Fruit fly (Drosophila melanogaster) whole organism, wandering third instar larva: ENCODE measurements around the gene eIF4E5.

Experiments used
- Abd-B ChIP-seq: fragments of >200 bp; optimal IDR thresholded peaks from 2 replicates; lab custom pipeline; 2017; ENCODE audit warnings: missing biosample characterization, missing genetic modification characterization
- CG32264 ChIP-seq: fragments of 200-800 bp; sonication (Bioruptor generic); optimal IDR thresholded peaks from 2 replicates; lab custom pipeline; 2016; ENCODE audit warnings: missing biosample characterization, missing genetic modification characterization
- CG9705 ChIP-seq: fragments of 200-800 bp; sonication (Bioruptor generic); optimal IDR thresholded peaks from 2 replicates; lab custom pipeline; 2018; ENCODE audit warnings: missing biosample characterization, mild to moderate bottlenecking, missing genetic modification characterization
- CrebA ChIP-seq: fragments of 200-800 bp; sonication (Bioruptor generic); optimal IDR thresholded peaks from 2 replicates; lab custom pipeline; 2016; ENCODE audit warnings: missing biosample characterization, mild to moderate bottlenecking, missing genetic modification characterization, borderline replicate concordance
- Dfd ChIP-seq: fragments of >200 bp; optimal IDR thresholded peaks from 2 replicates; lab custom pipeline; 2017; ENCODE audit warnings: missing biosample characterization, missing genetic modification characterization
- Dif ChIP-seq: fragments of 200-275, 200-300 bp; sonication (Bioruptor generic); optimal IDR thresholded peaks from 2 replicates; lab custom pipeline; 2018; ENCODE audit warnings: missing biosample characterization, missing genetic modification characterization; ENCODE audit not compliant: partially characterized antibody
- GATAd ChIP-seq: sonication (Bioruptor generic); optimal IDR thresholded peaks from 2 replicates; lab custom pipeline; 2016; ENCODE audit warnings: missing biosample characterization, missing genetic modification characterization
- HLH106 ChIP-seq: fragments of 200-800 bp; optimal IDR thresholded peaks from 3 replicates; lab custom pipeline; 2019; ENCODE audit warnings: missing biosample characterization, mild to moderate bottlenecking, missing genetic modification characterization, moderate library complexity
- Hnf4 ChIP-seq: fragments of 200-800 bp; sonication (Bioruptor generic); optimal IDR thresholded peaks from 2 replicates; lab custom pipeline; 2016; ENCODE audit warnings: missing biosample characterization, mild to moderate bottlenecking, missing genetic modification characterization
- Hr78 ChIP-seq: fragments of >200 bp; optimal IDR thresholded peaks from 2 replicates; lab custom pipeline; 2017; ENCODE audit warnings: missing biosample characterization, missing genetic modification characterization
- Hr83 ChIP-seq: fragments of 200-300 bp; sonication (Bioruptor generic); optimal IDR thresholded peaks from 2 replicates; lab custom pipeline; 2016; ENCODE audit warnings: missing biosample characterization, mild to moderate bottlenecking, missing genetic modification characterization, moderate library complexity; ENCODE audit not compliant: poor library complexity, severe bottlenecking
- Jra ChIP-seq: sonication (Bioruptor generic); optimal IDR thresholded peaks from 2 replicates; lab custom pipeline; 2016; ENCODE audit warnings: missing biosample characterization, missing genetic modification characterization
- Mio ChIP-seq: sonication (Bioruptor generic); optimal IDR thresholded peaks from 2 replicates; lab custom pipeline; 2016; ENCODE audit warnings: missing biosample characterization, missing genetic modification characterization
- Myc ChIP-seq: fragments of >200 bp; optimal IDR thresholded peaks from 2 replicates; lab custom pipeline; 2017
- N ChIP-seq: fragments of >200 bp; optimal IDR thresholded peaks from 2 replicates; lab custom pipeline; 2018; ENCODE audit warnings: missing biosample characterization, missing external identifiers, missing genetic modification characterization
- OdsH ChIP-seq: fragments of 200-800 bp; sonication (Bioruptor generic); optimal IDR thresholded peaks from 2 replicates; lab custom pipeline; 2016; ENCODE audit warnings: missing biosample characterization, mild to moderate bottlenecking, missing genetic modification characterization
- Rel ChIP-seq, 2 experiments: fragments of 200-800 bp; sonication (Bioruptor generic) in 1 of 2; optimal IDR thresholded peaks; 2 replicates in 1 of 2; 3 replicates in 1 of 2; lab custom pipeline; 2016 to 2019; ENCODE audit warnings: mild to moderate bottlenecking in 2 of 2, missing biosample characterization in 2 of 2, missing genetic modification characterization in 2 of 2, moderate library complexity in 1 of 2
- Sp1 ChIP-seq: fragments of 200-800 bp; sonication (Bioruptor generic); optimal IDR thresholded peaks from 3 replicates; lab custom pipeline; 2019; ENCODE audit warnings: missing biosample characterization, mild to moderate bottlenecking, missing genetic modification characterization, moderate library complexity
- Vsx2 ChIP-seq: fragments of 200-300, 225-300 bp; sonication (Bioruptor generic); optimal IDR thresholded peaks from 2 replicates; lab custom pipeline; 2018; ENCODE audit warnings: missing biosample characterization, missing genetic modification characterization; ENCODE audit not compliant: partially characterized antibody
- br ChIP-seq: fragments of 200-800 bp; sonication (Bioruptor generic); optimal IDR thresholded peaks from 2 replicates; lab custom pipeline; 2016; ENCODE audit warnings: missing biosample characterization, missing genetic modification characterization
- brk ChIP-seq: fragments of 200-800 bp; sonication (Bioruptor generic); optimal IDR thresholded peaks from 2 replicates; lab custom pipeline; 2016; ENCODE audit warnings: missing biosample characterization, mild to moderate bottlenecking, missing genetic modification characterization
- dl ChIP-seq, 2 experiments: fragments of 175-275, 200-275 bp in 1 of 2; fragments of 200-275 bp in 1 of 2; sonication (Bioruptor generic); optimal IDR thresholded peaks; lab custom pipeline; 2018; ENCODE audit warnings: mild to moderate bottlenecking in 2 of 2, missing biosample characterization in 2 of 2, missing genetic modification characterization in 2 of 2, moderate library complexity in 2 of 2; ENCODE audit not compliant: partially characterized antibody in 2 of 2, insufficient read depth in 1 of 2
- dmrt93B ChIP-seq: fragments of 200-800 bp; sonication (Bioruptor generic); optimal IDR thresholded peaks from 2 replicates; lab custom pipeline; 2018; ENCODE audit warnings: missing biosample characterization, mild to moderate bottlenecking, missing genetic modification characterization
- dsf ChIP-seq: sonication (Bioruptor generic); optimal IDR thresholded peaks from 2 replicates; lab custom pipeline; 2016; ENCODE audit warnings: missing biosample characterization, missing genetic modification characterization, borderline replicate concordance
- ey ChIP-seq: fragments of 200-800 bp; sonication (Bioruptor generic); optimal IDR thresholded peaks from 2 replicates; lab custom pipeline; 2016; ENCODE audit warnings: missing biosample characterization, missing genetic modification characterization
- foxo ChIP-seq, 2 experiments: fragments of 200-800 bp; sonication (Bioruptor generic); optimal IDR thresholded peaks; 2 replicates in 1 of 2; 3 replicates in 1 of 2; lab custom pipeline; 2016 to 2017; ENCODE audit warnings: missing biosample characterization in 2 of 2, missing genetic modification characterization in 2 of 2
- fru ChIP-seq: fragments of 200-800 bp; sonication (Bioruptor generic); optimal IDR thresholded peaks from 3 replicates; lab custom pipeline; 2016; ENCODE audit warnings: missing biosample characterization, mild to moderate bottlenecking, missing genetic modification characterization
- h ChIP-seq: fragments of 200-800 bp; sonication (Bioruptor generic); optimal IDR thresholded peaks from 3 replicates; lab custom pipeline; 2016; ENCODE audit warnings: missing biosample characterization, mild to moderate bottlenecking, missing genetic modification characterization
- jim ChIP-seq: fragments of 175-275, 200-325 bp; sonication (Bioruptor generic); optimal IDR thresholded peaks from 2 replicates; lab custom pipeline; 2016; ENCODE audit warnings: missing biosample characterization, mild to moderate bottlenecking, missing genetic modification characterization
- lola ChIP-seq: fragments of >200 bp; optimal IDR thresholded peaks from 2 replicates; lab custom pipeline; 2017; ENCODE audit warnings: missing biosample characterization, missing genetic modification characterization
- pan ChIP-seq: fragments of >200 bp; optimal IDR thresholded peaks from 2 replicates; lab custom pipeline; 2017
- psq ChIP-seq: fragments of 200-800 bp; sonication (Bioruptor generic); optimal IDR thresholded peaks from 3 replicates; lab custom pipeline; 2017; ENCODE audit warnings: missing biosample characterization, mild to moderate bottlenecking, missing genetic modification characterization, moderate library complexity
- rgr ChIP-seq: fragments of 200-800 bp; sonication (Bioruptor generic); optimal IDR thresholded peaks from 3 replicates; lab custom pipeline; 2016; ENCODE audit warnings: missing biosample characterization, mild to moderate bottlenecking, missing genetic modification characterization
- sage ChIP-seq: fragments of 200-800 bp; sonication (Bioruptor generic); optimal IDR thresholded peaks from 2 replicates; lab custom pipeline; 2016; ENCODE audit warnings: missing biosample characterization, mild to moderate bottlenecking, missing genetic modification characterization
- sv ChIP-seq: fragments of 200-800 bp; sonication (Bioruptor generic); optimal IDR thresholded peaks from 3 replicates; lab custom pipeline; 2016; ENCODE audit warnings: missing biosample characterization, missing genetic modification characterization
- tai ChIP-seq: sonication (Bioruptor generic); optimal IDR thresholded peaks from 2 replicates; lab custom pipeline; 2016; ENCODE audit warnings: missing biosample characterization, missing genetic modification characterization
- usp ChIP-seq: fragments of >200 bp; optimal IDR thresholded peaks from 2 replicates; lab custom pipeline; 2017; ENCODE audit warnings: missing biosample characterization, missing genetic modification characterization
- woc ChIP-seq: sonication (Bioruptor generic); optimal IDR thresholded peaks from 2 replicates; lab custom pipeline; 2016; ENCODE audit warnings: missing biosample characterization, mild to moderate bottlenecking, missing genetic modification characterization

Gene eIF4E5

DNA sequence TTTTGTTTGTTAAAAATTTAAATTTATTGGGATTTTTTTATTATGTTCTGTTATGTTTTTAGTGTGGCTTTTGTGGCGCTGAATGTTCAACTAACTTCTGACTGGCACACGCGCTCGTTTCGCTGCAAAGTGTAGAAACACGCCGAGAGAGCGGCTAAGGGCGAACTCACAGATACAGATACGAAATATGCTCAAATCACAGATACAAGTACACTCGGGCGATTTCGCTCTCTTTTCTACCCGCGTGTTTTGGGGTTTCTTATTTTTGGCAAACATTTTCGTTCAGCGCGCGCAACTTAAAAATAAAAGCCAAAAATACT, 39.3 kb upstream of the eIF4E5 start:
- TF ChIP-seq rgr (GFP tag; lab: Kevin White, UChicago) (no peak), Rel (GFP tag; optimal IDR thresholded peaks at IDR 0.05; lab: Kevin White, UChicago) (no peak), Rel (tag; optimal IDR thresholded peaks at IDR 0.05; lab: Kevin White, UChicago) (peak; percentile 1), Dif (GFP tag; lab: Kevin White, UChicago) (peak; percentile 47), dl (GFP tag; optimal IDR thresholded peaks at IDR 0.05; lab: Kevin White, UChicago; ENCODE audit: insufficient read depth in 1 of 2, partially characterized antibody in 2 of 2) (peak; percentile 8 to 34)
- TF ChIP-seq, all 38 proteins: peak for 3

DNA sequence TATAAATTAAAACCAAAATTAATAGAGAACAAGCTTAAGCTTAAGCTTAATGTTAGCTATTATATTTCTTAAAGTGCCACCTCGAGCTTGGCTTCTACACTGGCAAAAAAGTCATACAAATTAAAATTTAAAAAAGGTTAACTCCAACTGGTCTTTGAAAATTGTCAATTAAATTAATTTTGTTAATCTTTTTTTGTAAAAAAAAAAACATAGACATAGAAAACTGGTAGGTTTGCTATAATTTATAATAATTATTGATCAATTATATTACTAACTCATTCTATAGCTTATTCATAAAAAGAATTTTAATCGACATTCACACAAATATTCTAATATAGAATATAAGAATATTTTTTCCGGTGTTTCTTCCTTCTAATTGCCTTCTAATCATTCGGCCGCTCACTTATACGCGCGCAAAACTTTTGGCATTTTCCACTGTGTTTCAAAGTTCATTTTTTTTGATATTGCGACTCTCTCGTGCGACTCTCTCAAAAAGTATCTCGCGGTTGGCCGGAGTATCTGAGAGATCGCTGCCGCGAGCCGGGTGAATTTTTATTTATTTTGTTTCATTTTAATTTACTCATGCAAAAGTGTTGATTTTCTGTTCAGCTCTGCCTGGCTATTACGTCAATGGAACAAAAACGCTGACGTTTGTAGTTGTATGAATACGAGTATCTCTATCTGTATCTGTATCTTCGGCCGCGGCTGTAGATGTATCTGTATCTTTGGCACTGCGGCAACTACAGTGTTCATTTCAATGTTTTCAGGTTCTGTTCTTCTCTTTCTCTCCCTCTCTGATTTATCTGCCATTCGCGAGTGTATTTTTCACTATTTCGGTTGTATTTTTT, 38.7 kb upstream of the eIF4E5 start:
- peak; percentile 43 to 56 for TF ChIP-seq dl (GFP tag; optimal IDR thresholded peaks at IDR 0.05; lab: Kevin White, UChicago; ENCODE audit: insufficient read depth in 1 of 2, partially characterized antibody in 2 of 2)
- TF ChIP-seq woc = peak; percentile 13
- TF ChIP-seq GATAd (GFP tag; lab: Kevin White, UChicago) = no peak
- peak; percentile 24 for TF ChIP-seq Hnf4 (GFP tag; lab: Kevin White, UChicago)
- no peak for TF ChIP-seq dsf (GFP tag; lab: Kevin White, UChicago)
- TF ChIP-seq ey (GFP tag; lab: Kevin White, UChicago) = peak; percentile 39
- peak; percentile 82 for TF ChIP-seq OdsH
- peak; percentile 76 for TF ChIP-seq rgr (GFP tag; lab: Kevin White, UChicago)
- no peak for TF ChIP-seq Rel (GFP tag; optimal IDR thresholded peaks at IDR 0.05; lab: Kevin White, UChicago)
- peak; percentile 13 for TF ChIP-seq Rel (tag; optimal IDR thresholded peaks at IDR 0.05; lab: Kevin White, UChicago)
- TF ChIP-seq sage (GFP tag; lab: Kevin White, UChicago) = peak; percentile 31
- peak; percentile 32 for TF ChIP-seq fru (GFP tag; lab: Kevin White, UChicago)
- no peak for TF ChIP-seq Mio
- TF ChIP-seq Myc (lab: Kevin White, UChicago) = no peak
- TF ChIP-seq brk = peak; percentile 15
- TF ChIP-seq jim (GFP tag; lab: Kevin White, UChicago) = no peak
- TF ChIP-seq lola (GFP tag; lab: Kevin White, UChicago) = no peak
- no peak for TF ChIP-seq Hr78
- peak; percentile 1 for TF ChIP-seq Hr83 (GFP tag; lab: Kevin White, UChicago)
- peak; percentile 12 for TF ChIP-seq Vsx2 (GFP tag; lab: Kevin White, UChicago)
- no peak for TF ChIP-seq Dfd
- TF ChIP-seq h (GFP tag; lab: Kevin White, UChicago) = peak; percentile 29
- no peak for TF ChIP-seq Abd-B (GFP tag; lab: Kevin White, UChicago)
- TF ChIP-seq N (GFP tag; lab: Kevin White, UChicago) = no peak
- TF ChIP-seq Jra (GFP tag; lab: Kevin White, UChicago) = no peak
- no peak for TF ChIP-seq usp (GFP tag; lab: Kevin White, UChicago)
- no peak for TF ChIP-seq CG32264 (GFP tag; lab: Kevin White, UChicago)
- peak in 1 of 2 experiments; percentile 71 for TF ChIP-seq foxo (GFP tag; optimal IDR thresholded peaks at IDR 0.05; lab: Kevin White, UChicago)
- no peak for TF ChIP-seq br (GFP tag; lab: Kevin White, UChicago)
- peak; percentile 83 for TF ChIP-seq CrebA
- TF ChIP-seq sv (GFP tag; lab: Kevin White, UChicago) = peak; percentile 63
- peak; percentile 56 for TF ChIP-seq Dif (GFP tag; lab: Kevin White, UChicago)
- TF ChIP-seq Sp1 (GFP tag; lab: Kevin White, UChicago) = peak; percentile 77
- TF ChIP-seq dmrt93B (GFP tag; lab: Kevin White, UChicago) = peak; percentile 69
- TF ChIP-seq CG9705 (GFP tag; lab: Kevin White, UChicago) = no peak
- TF ChIP-seq psq (GFP tag; lab: Kevin White, UChicago) = peak; percentile 84
- TF ChIP-seq HLH106 (tag; lab: Kevin White, UChicago) = peak; percentile 53
- TF ChIP-seq tai = no peak
- TF ChIP-seq pan = no peak
- TF ChIP-seq, all 38 proteins: peak for 21
